Worm (Caenorhabditis elegans) whole organism, L1 larva: ENCODE measurements around the gene F47G9.4.

ENCODE experiments used
- C04F5.9 ChIP-seq: sonication (generic microtip); optimal IDR thresholded peaks from 2 replicates; lab custom pipeline; 2016; ENCODE audit warnings: missing genetic modification characterization, missing compliant biosample characterization
- aly-2 ChIP-seq: fragments of 150-350 bp; optimal IDR thresholded peaks from 2 replicates; lab custom pipeline; 2014; ENCODE audit warnings: missing biosample characterization, missing genetic modification characterization
- ama-1 ChIP-seq: fragments of 150-350 bp; optimal IDR thresholded peaks from 2 replicates; lab custom pipeline; 2014
- blmp-1 ChIP-seq: fragments of 150-350 bp; optimal IDR thresholded peaks from 2 replicates; lab custom pipeline; 2014; ENCODE audit warnings: missing biosample characterization, missing genetic modification characterization
- elt-3 ChIP-seq, 6 experiments: fragments of 150-350 bp in 1 of 6; sonication (generic microtip); optimal IDR thresholded peaks; 2 replicates each; lab custom pipeline; 2017 to 2018; ENCODE audit warnings: missing biosample characterization in 6 of 6, missing genetic modification characterization in 6 of 6, inconsistent platforms in 1 of 6
- nhr-19 ChIP-seq: fragments of 200-800 bp; sonication (Bioruptor generic); conservative IDR thresholded peaks from 2 replicates; pipeline ENCODE4 v1.3.6; 2022; ENCODE audit warnings: missing genetic modification characterization, missing compliant biosample characterization
- nhr-237 ChIP-seq: fragments of 150-350 bp; optimal IDR thresholded peaks from 2 replicates; lab custom pipeline; 2014; ENCODE audit warnings: missing biosample characterization, missing genetic modification characterization
- skn-1 ChIP-seq: fragments of 150-350 bp; optimal IDR thresholded peaks from 2 replicates; lab custom pipeline; 2014; ENCODE audit warnings: missing biosample characterization, missing genetic modification characterization
- snpc-4 ChIP-seq: fragments of 150-350 bp; optimal IDR thresholded peaks from 2 replicates; lab custom pipeline; 2014; ENCODE audit warnings: missing biosample characterization, missing genetic modification characterization

DNA sequence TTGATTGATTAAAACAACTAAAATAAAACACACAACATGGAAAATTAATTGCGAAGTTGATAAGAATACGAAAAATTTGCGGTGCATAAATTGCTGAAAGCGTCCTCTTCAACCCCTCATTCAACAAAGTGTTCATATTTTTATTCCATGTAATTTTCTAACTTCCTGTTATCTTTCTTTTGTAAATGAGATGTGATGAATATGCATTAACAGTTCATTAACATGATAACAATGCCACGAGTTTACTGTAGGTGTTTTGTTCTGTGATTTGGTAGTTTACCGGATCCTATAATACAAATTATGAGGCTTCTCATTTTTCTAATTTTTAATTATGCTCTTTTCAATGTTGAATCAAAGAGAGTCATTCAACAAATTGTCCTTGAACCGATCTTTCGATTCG, 7.5 kb upstream of the F47G9.4 start, which contains the start of gene F47G9.6:
- TF ChIP-seq nhr-237 (tag; lab: Kevin White, UChicago) (no peak), aly-2 (tag; lab: Kevin White, UChicago) (no peak), C04F5.9 (tag; lab: Kevin White, UChicago) (no peak), elt-3 (tag; optimal IDR thresholded peaks at IDR 0.05; lab: Kevin White, UChicago) (no peak), snpc-4 (tag; lab: Kevin White, UChicago) (no peak), skn-1 (no peak), ama-1 (lab: Kevin White, UChicago) (no peak), nhr-19 (GFP tag; lab: Robert Waterston, UW) (no peak), blmp-1 (no peak)
